Fruit fly (Drosophila melanogaster): ENCODE data around the gene CG15717.

CG15717 gene

dm6 chrX:13114861-13115260 lies 13.9 kb upstream of the CG15717 start, which contains the start of gene CG42237:
Gene CG42237, plus strand, starts transcription at chrX:13115131.
- TF ChIP-seq CG8301 (tag; optimal IDR thresholded peaks at IDR 0.05) (no peak), CG4496 (GFP tag; IDR thresholded peaks at IDR 0.05) (peak; percentile 68), CG15710 (tag; optimal IDR thresholded peaks at IDR 0.05) (peak; percentile 12), CG32121 (GFP tag; IDR thresholded peaks at IDR 0.05) (0 out of 2 replicates have a peak, but pooled peaks have one; percentile 17), CG9948 (tag; optimal IDR thresholded peaks at IDR 0.05) (no peak), CG12605 (GFP tag; IDR thresholded peaks at IDR 0.05) (peak; percentile 46; the same call in 1 of the 2 replicates), D1 (tag; optimal IDR thresholded peaks at IDR 0.05) (no peak), Pif1B (GFP tag; optimal IDR thresholded peaks at IDR 0.05) (no peak), EcR (GFP tag; optimal IDR thresholded peaks at IDR 0.05) (no peak), CG14655 (GFP tag; optimal IDR thresholded peaks at IDR 0.05) (no peak), Pif1A (GFP tag; optimal IDR thresholded peaks at IDR 0.05) (peak; percentile 14), CG13204 (GFP tag; optimal IDR thresholded peaks at IDR 0.05) (peak; percentile 60), CG10348 (GFP tag; IDR thresholded peaks at IDR 0.05) (no peak), fd96Ca (GFP tag; IDR thresholded peaks at IDR 0.05) (peak; percentile 56; the same call in 2 of the 3 replicates), gl (tag; optimal IDR thresholded peaks at IDR 0.05) (no peak), CG8159 (tag; optimal IDR thresholded peaks at IDR 0.05) (no peak), CG34367 (tag; optimal IDR thresholded peaks at IDR 0.05) (no peak), CG17806 (tag; optimal IDR thresholded peaks at IDR 0.05) (no peak), Snoo (tag; optimal IDR thresholded peaks at IDR 0.05) (no peak), Ets98B (GFP tag; IDR thresholded peaks at IDR 0.05) (peak; percentile 49), rn (GFP tag; IDR thresholded peaks at IDR 0.05) (no peak)

dm6 chrX:13116438-13117243 lies 12.1 kb upstream of the CG15717 start:
- TF ChIP-seq CG13204 (GFP tag; optimal IDR thresholded peaks at IDR 0.05) (peak; percentile 66), rn (GFP tag; IDR thresholded peaks at IDR 0.05) (no peak), CG34367 (tag; optimal IDR thresholded peaks at IDR 0.05) (peak; percentile 51), CG12605 (GFP tag; IDR thresholded peaks at IDR 0.05) (peak; percentile 59; the same call in 1 of the 2 replicates), EcR (GFP tag; optimal IDR thresholded peaks at IDR 0.05) (peak; percentile 19), D1 (tag; optimal IDR thresholded peaks at IDR 0.05) (no peak), Pif1A (GFP tag; optimal IDR thresholded peaks at IDR 0.05) (peak; percentile 46), CG14655 (GFP tag; optimal IDR thresholded peaks at IDR 0.05) (peak; percentile 50), gl (tag; optimal IDR thresholded peaks at IDR 0.05) (peak; percentile 79), CG8301 (tag; optimal IDR thresholded peaks at IDR 0.05) (peak; percentile 10), CG17806 (tag; optimal IDR thresholded peaks at IDR 0.05) (peak; percentile 11), Pif1B (GFP tag; optimal IDR thresholded peaks at IDR 0.05) (peak; percentile 45), CG8159 (tag; optimal IDR thresholded peaks at IDR 0.05) (peak; percentile 32), fd96Ca (GFP tag; IDR thresholded peaks at IDR 0.05) (no peak), CG15710 (tag; optimal IDR thresholded peaks at IDR 0.05) (peak; percentile 32), CG4496 (GFP tag; IDR thresholded peaks at IDR 0.05) (no peak), Snoo (tag; optimal IDR thresholded peaks at IDR 0.05) (peak; percentile 40)

dm6 chrX:13125559-13125958 lies 3.2 kb upstream of the CG15717 start:
- TF ChIP-seq CG13204 (GFP tag; optimal IDR thresholded peaks at IDR 0.05) (no peak), CG8301 (tag; optimal IDR thresholded peaks at IDR 0.05) (no peak), gl (tag; optimal IDR thresholded peaks at IDR 0.05) (no peak), CG15710 (tag; optimal IDR thresholded peaks at IDR 0.05) (no peak), CG10348 (GFP tag; IDR thresholded peaks at IDR 0.05) (no peak), Ets98B (GFP tag; IDR thresholded peaks at IDR 0.05) (no peak), CG9948 (tag; optimal IDR thresholded peaks at IDR 0.05) (no peak), CG17806 (tag; optimal IDR thresholded peaks at IDR 0.05) (no peak), Pif1B (GFP tag; optimal IDR thresholded peaks at IDR 0.05) (no peak), CG8159 (tag; optimal IDR thresholded peaks at IDR 0.05) (no peak), Snoo (tag; optimal IDR thresholded peaks at IDR 0.05) (no peak), CG12605 (GFP tag; IDR thresholded peaks at IDR 0.05) (no peak), EcR (GFP tag; optimal IDR thresholded peaks at IDR 0.05) (no peak), CG34367 (tag; optimal IDR thresholded peaks at IDR 0.05) (no peak), CG14655 (GFP tag; optimal IDR thresholded peaks at IDR 0.05) (no peak), CG4496 (GFP tag; IDR thresholded peaks at IDR 0.05) (no peak), fd96Ca (GFP tag; IDR thresholded peaks at IDR 0.05) (no peak), rn (GFP tag; IDR thresholded peaks at IDR 0.05) (no peak), D1 (tag; optimal IDR thresholded peaks at IDR 0.05) (no peak), Pif1A (GFP tag; optimal IDR thresholded peaks at IDR 0.05) (no peak)

dm6 chrX:13127973-13128749 lies 591 bp upstream of the CG15717 start:
- TF ChIP-seq EcR (GFP tag; optimal IDR thresholded peaks at IDR 0.05) (peak; percentile 45), CG4496 (GFP tag; IDR thresholded peaks at IDR 0.05) (peak; percentile 86), CG14655 (GFP tag; optimal IDR thresholded peaks at IDR 0.05) (peak; percentile 53), CG32121 (GFP tag; IDR thresholded peaks at IDR 0.05) (peak; percentile 68), rn (GFP tag; IDR thresholded peaks at IDR 0.05) (no peak), D1 (tag; optimal IDR thresholded peaks at IDR 0.05) (peak; percentile 59), Snoo (tag; optimal IDR thresholded peaks at IDR 0.05) (no peak), CG17806 (tag; optimal IDR thresholded peaks at IDR 0.05) (peak; percentile 49), CG15710 (tag; optimal IDR thresholded peaks at IDR 0.05) (peak; percentile 44), CG9948 (tag; optimal IDR thresholded peaks at IDR 0.05) (peak; percentile 42), Pif1B (GFP tag; optimal IDR thresholded peaks at IDR 0.05) (no peak), CG8159 (tag; optimal IDR thresholded peaks at IDR 0.05) (peak; percentile 51), CG34367 (tag; optimal IDR thresholded peaks at IDR 0.05) (peak; percentile 7), CG13204 (GFP tag; optimal IDR thresholded peaks at IDR 0.05) (peak; percentile 71), CG10348 (GFP tag; IDR thresholded peaks at IDR 0.05) (no peak), CG12605 (GFP tag; IDR thresholded peaks at IDR 0.05) (peak; percentile 71), gl (tag; optimal IDR thresholded peaks at IDR 0.05) (no peak), Pif1A (GFP tag; optimal IDR thresholded peaks at IDR 0.05) (peak; percentile 39), fd96Ca (GFP tag; IDR thresholded peaks at IDR 0.05) (peak; percentile 36; the same call in 1 of the 3 replicates), Ets98B (GFP tag; IDR thresholded peaks at IDR 0.05) (peak; percentile 75), CG8301 (tag; optimal IDR thresholded peaks at IDR 0.05) (peak; percentile 46)
